Fruit fly (Drosophila melanogaster): ENCODE measurements around the gene CG45263.

The CG45263 gene

dm6 chr3R:8524277-8524676, 46.9 kb upstream of the CG45263 start (continued):
- TF ChIP-seq vfl (GFP tag; optimal IDR thresholded peaks at IDR 0.05) (no peak), sens (GFP tag) (peak; percentile 68), grn (GFP tag; optimal IDR thresholded peaks at IDR 0.05) (no peak), CG6689 (GFP tag; IDR thresholded peaks at IDR 0.05) (0 out of 2 replicates have a peak, but pooled peaks have one; percentile 16), Nf-YA (GFP tag; IDR thresholded peaks at IDR 0.05) (0 out of 2 replicates have a peak, but pooled peaks have one; percentile 7), CG12391 (tag; optimal IDR thresholded peaks at IDR 0.05) (no peak), stwl (tag; optimal IDR thresholded peaks at IDR 0.05) (no peak), Side (GFP tag; optimal IDR thresholded peaks at IDR 0.05) (peak; percentile 13), Fer2 (tag; optimal IDR thresholded peaks at IDR 0.05) (no peak), CG18476 (GFP tag; optimal IDR thresholded peaks at IDR 0.05) (no peak), trem (tag; optimal IDR thresholded peaks at IDR 0.05) (no peak), ATbp (GFP tag; optimal IDR thresholded peaks at IDR 0.05) (peak; percentile 10), CG17568 (GFP tag; optimal IDR thresholded peaks at IDR 0.05) (no peak), gsb (GFP tag; IDR thresholded peaks at IDR 0.05) (peak; percentile 50), CG10366 (GFP tag; IDR thresholded peaks at IDR 0.05) (peak; percentile 47), tgo (GFP tag; IDR thresholded peaks at IDR 0.05) (peak; percentile 18; the same call in 1 of the 3 replicates), CG13287 (GFP tag; IDR thresholded peaks at IDR 0.05; ENCODE audit: partially characterized antibody) (no peak), kah (GFP tag; optimal IDR thresholded peaks at IDR 0.05) (no peak), otp (GFP tag; IDR thresholded peaks at IDR 0.05) (no peak), CG33213 (GFP tag; optimal IDR thresholded peaks at IDR 0.05) (no peak), Ptx1 (GFP tag; IDR thresholded peaks at IDR 0.05) (peak; percentile 48), ci (GFP tag; IDR thresholded peaks at IDR 0.05) (peak; percentile 63), ranshi (GFP tag; IDR thresholded peaks at IDR 0.05) (0 out of 2 replicates have a peak, but pooled peaks have one; percentile 8), CG8290 (GFP tag; optimal IDR thresholded peaks at IDR 0.05) (no peak), CG8290 (tag; optimal IDR thresholded peaks at IDR 0.05) (peak in 1 of 2 experiments; percentile 86), hkb (optimal IDR thresholded peaks at IDR 0.05) (no peak), hkb (GFP tag; IDR thresholded peaks at IDR 0.05) (peak; percentile 50), CG7271 (tag; optimal IDR thresholded peaks at IDR 0.05) (no peak), CG8944 (GFP tag; optimal IDR thresholded peaks at IDR 0.05) (peak; percentile 21), H15 (GFP tag; IDR thresholded peaks at IDR 0.05) (no peak), CG12942 (GFP tag; optimal IDR thresholded peaks at IDR 0.05) (peak; percentile 8), CG7963 (GFP tag; IDR thresholded peaks at IDR 0.05; ENCODE audit: partially characterized antibody) (no peak), slbo (GFP tag; IDR thresholded peaks at IDR 0.05) (peak; percentile 76), PHDP (tag; optimal IDR thresholded peaks at IDR 0.05) (peak; percentile 28), CG17385 (GFP tag; optimal IDR thresholded peaks at IDR 0.05) (peak; percentile 25), CG15514 (GFP tag; optimal IDR thresholded peaks at IDR 0.05) (peak; percentile 20), CG32772 (GFP tag; IDR thresholded peaks at IDR 0.05) (peak; percentile 37; the same call in 1 of the 2 replicates), NfI (GFP tag; optimal IDR thresholded peaks at IDR 0.05) (peak; percentile 6), H2.0 (GFP tag; IDR thresholded peaks at IDR 0.05) (no peak), prd (optimal IDR thresholded peaks at IDR 0.05) (no peak), prd (GFP tag; IDR thresholded peaks at IDR 0.05) (peak; percentile 48; the same call in 1 of the 3 replicates), CG9817 (tag; optimal IDR thresholded peaks at IDR 0.05) (no peak), Asciz (GFP tag; optimal IDR thresholded peaks at IDR 0.05) (no peak), esg (GFP tag; conservative IDR thresholded peaks at IDR 0.05) (0 out of 2 replicates have a peak, but pooled peaks have one; percentile 5), danr (GFP tag; IDR thresholded peaks at IDR 0.05) (peak; percentile 52; the same call in 1 of the 2 replicates), CG1024 (GFP tag; IDR thresholded peaks at IDR 0.05) (0 out of 2 replicates have a peak, but pooled peaks have one; percentile 19), CG7556 (GFP tag; optimal IDR thresholded peaks at IDR 0.05) (peak; percentile 18), tio (GFP tag; optimal IDR thresholded peaks at IDR 0.05) (no peak), CG12219 (GFP tag; optimal IDR thresholded peaks at IDR 0.05) (no peak), crc (GFP tag; optimal IDR thresholded peaks at IDR 0.05) (no peak), CG4854 (GFP tag; optimal IDR thresholded peaks at IDR 0.05) (no peak), lab (GFP tag; optimal IDR thresholded peaks at IDR 0.05) (peak; percentile 62)

Measured in whole organism, embryonic.